Worm (Caenorhabditis elegans) whole organism, L2 larva: ENCODE measurements around the gene srbc-50.

Source experiments
- C34F6.9 ChIP-seq: fragments of 150-350 bp; optimal IDR thresholded peaks from 2 replicates; lab custom pipeline; 2014; ENCODE audit warnings: missing biosample characterization, missing genetic modification characterization
- F13H6.1 ChIP-seq: sonication (generic microtip); optimal IDR thresholded peaks from 2 replicates; lab custom pipeline; 2016; ENCODE audit warnings: missing genetic modification characterization, missing compliant biosample characterization
- R02D3.7 ChIP-seq: fragments of 150-350 bp; optimal IDR thresholded peaks from 2 replicates; lab custom pipeline; 2014; ENCODE audit warnings: missing biosample characterization, missing genetic modification characterization
- ZK546.5 ChIP-seq: sonication (generic microtip); optimal IDR thresholded peaks from 2 replicates; lab custom pipeline; 2017; ENCODE audit warnings: missing biosample characterization, missing genetic modification characterization
- aly-2 ChIP-seq: fragments of 150-350 bp; optimal IDR thresholded peaks from 2 replicates; lab custom pipeline; 2014; ENCODE audit warnings: missing biosample characterization, missing genetic modification characterization
- ama-1 ChIP-seq: fragments of 150-350 bp; optimal IDR thresholded peaks from 2 replicates; lab custom pipeline; 2018; ENCODE audit warnings: inconsistent platforms
- blmp-1 ChIP-seq: sonication (generic microtip); optimal IDR thresholded peaks from 2 replicates; lab custom pipeline; 2017; ENCODE audit warnings: missing genetic modification characterization, mild to moderate bottlenecking, missing compliant biosample characterization, antibody characterized with exemption, moderate library complexity; ENCODE audit not compliant: insufficient read depth
- ceh-16 ChIP-seq: fragments of 150-350 bp; optimal IDR thresholded peaks from 2 replicates; lab custom pipeline; 2014; ENCODE audit warnings: missing biosample characterization, missing genetic modification characterization
- elt-1 ChIP-seq: fragments of 150-350 bp; optimal IDR thresholded peaks from 2 replicates; lab custom pipeline; 2014; ENCODE audit warnings: missing biosample characterization, missing genetic modification characterization
- elt-3 ChIP-seq: sonication (generic microtip); optimal IDR thresholded peaks from 2 replicates; lab custom pipeline; 2017; ENCODE audit warnings: missing biosample characterization, missing genetic modification characterization
- fos-1 ChIP-seq: fragments of 150-350 bp; optimal IDR thresholded peaks from 2 replicates; lab custom pipeline; 2014; ENCODE audit warnings: missing biosample characterization, missing genetic modification characterization
- lin-13 ChIP-seq: fragments of 150-350 bp; optimal IDR thresholded peaks from 2 replicates; lab custom pipeline; 2014; ENCODE audit warnings: missing biosample characterization, missing genetic modification reagents, missing genetic modification characterization
- lsy-2 ChIP-seq, 2 experiments: fragments of 150-350 bp in 1 of 2; sonication (generic microtip) in 1 of 2; optimal IDR thresholded peaks; 2 replicates each; lab custom pipeline; 2014 to 2017; ENCODE audit warnings: missing biosample characterization in 2 of 2, missing genetic modification characterization in 2 of 2
- mab-5 ChIP-seq: fragments of 150-350 bp; optimal IDR thresholded peaks from 2 replicates; lab custom pipeline; 2014; ENCODE audit warnings: missing biosample characterization, missing genetic modification characterization
- mbf-1 ChIP-seq: sonication (generic microtip); optimal IDR thresholded peaks from 2 replicates; lab custom pipeline; 2017; ENCODE audit warnings: missing biosample characterization, missing genetic modification characterization
- mdl-1 ChIP-seq, 2 experiments: fragments of 150-350 bp in 1 of 2; sonication (generic microtip) in 1 of 2; optimal IDR thresholded peaks; 2 replicates each; lab custom pipeline; 2017; ENCODE audit warnings: missing biosample characterization in 2 of 2, missing genetic modification characterization in 2 of 2
- nhr-10 ChIP-seq: sonication (generic microtip); optimal IDR thresholded peaks from 2 replicates; lab custom pipeline; 2017; ENCODE audit warnings: missing biosample characterization, missing genetic modification characterization
- nhr-11 ChIP-seq: fragments of 150-350 bp; optimal IDR thresholded peaks from 2 replicates; lab custom pipeline; 2014; ENCODE audit warnings: missing biosample characterization, missing genetic modification characterization
- nhr-129 ChIP-seq: fragments of 150-350 bp; optimal IDR thresholded peaks from 2 replicates; lab custom pipeline; 2014; ENCODE audit warnings: missing biosample characterization, missing genetic modification characterization
- nhr-21 ChIP-seq: fragments of 150-350 bp; optimal IDR thresholded peaks from 2 replicates; lab custom pipeline; 2014; ENCODE audit warnings: missing biosample characterization, missing genetic modification characterization
- nhr-23 ChIP-seq: fragments of 150-350 bp; optimal IDR thresholded peaks from 2 replicates; lab custom pipeline; 2014; ENCODE audit warnings: missing biosample characterization, missing genetic modification reagents, missing genetic modification characterization
- nhr-237 ChIP-seq: fragments of 150-350 bp; optimal IDR thresholded peaks from 2 replicates; lab custom pipeline; 2014; ENCODE audit warnings: missing biosample characterization, missing genetic modification characterization
- nhr-25 ChIP-seq: fragments of 150-350 bp; sonication (generic microtip); optimal IDR thresholded peaks from 3 replicates; lab custom pipeline; 2014; ENCODE audit warnings: missing biosample characterization, missing genetic modification characterization
- nhr-6 ChIP-seq: fragments of 150-350 bp; optimal IDR thresholded peaks from 2 replicates; lab custom pipeline; 2014; ENCODE audit warnings: missing biosample characterization, missing genetic modification characterization
- peb-1 ChIP-seq: fragments of 150-350 bp; optimal IDR thresholded peaks from 2 replicates; lab custom pipeline; 2014; ENCODE audit warnings: missing biosample characterization, missing genetic modification characterization
- sem-4 ChIP-seq: fragments of 150-350 bp; optimal IDR thresholded peaks from 2 replicates; lab custom pipeline; 2014; ENCODE audit warnings: missing biosample characterization, missing genetic modification reagents, missing genetic modification characterization
- snpc-4 ChIP-seq: fragments of 150-350 bp; optimal IDR thresholded peaks from 2 replicates; lab custom pipeline; 2014; ENCODE audit warnings: missing biosample characterization, missing genetic modification characterization
- unc-39 ChIP-seq: fragments of 150-350 bp; optimal IDR thresholded peaks from 2 replicates; lab custom pipeline; 2014; ENCODE audit warnings: missing biosample characterization, missing genetic modification characterization
- unc-55 ChIP-seq: fragments of 150-350 bp; sonication (generic microtip); optimal IDR thresholded peaks from 3 replicates; lab custom pipeline; 2014; ENCODE audit warnings: missing biosample characterization, missing genetic modification reagents, missing genetic modification characterization
- unc-62 ChIP-seq: fragments of 150-350 bp; optimal IDR thresholded peaks from 2 replicates; lab custom pipeline; 2014; ENCODE audit warnings: missing biosample characterization, missing genetic modification reagents, missing genetic modification characterization
- ztf-1 ChIP-seq: fragments of 200-800 bp; sonication (Bioruptor generic); conservative IDR thresholded peaks from 2 replicates; pipeline ENCODE4 v1.3.6; 2022; ENCODE audit warnings: missing genetic modification characterization, missing compliant biosample characterization

srbc-50 gene

DNA sequence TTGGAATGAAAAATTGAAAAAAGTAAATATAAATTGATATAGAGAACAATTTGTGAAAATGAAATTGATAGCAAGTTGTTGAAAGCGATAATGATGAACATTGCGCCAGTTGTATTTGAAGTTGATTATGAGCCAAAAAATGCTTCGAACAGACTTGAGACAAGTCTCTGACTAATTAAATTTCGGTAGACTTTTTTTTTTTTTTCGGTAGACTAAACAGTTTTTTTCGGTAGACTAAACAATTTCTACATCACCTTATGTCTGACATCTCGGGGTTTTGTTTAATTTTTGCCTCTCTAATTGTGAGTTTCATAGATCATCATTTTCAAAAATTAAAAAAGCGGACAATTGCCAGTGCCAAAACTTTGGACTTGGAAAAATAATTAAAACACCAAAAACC lies 8.9 kb upstream of the srbc-50 start, which contains the start of gene srbc-54:
Gene srbc-54, minus strand, starts transcription at position 101 of the 400 bp plus-strand sequence.
- no peak for TF ChIP-seq peb-1 (tag; lab: Kevin White, UChicago)
- no peak for TF ChIP-seq unc-62 (GFP tag; lab: Kevin White, UChicago)
- no peak for TF ChIP-seq lsy-2 (tag; optimal IDR thresholded peaks at IDR 0.05; lab: Kevin White, UChicago)
- no peak for TF ChIP-seq ZK546.5 (tag; lab: Kevin White, UChicago)
- TF ChIP-seq C34F6.9 (tag; lab: Kevin White, UChicago): no peak
- no peak for TF ChIP-seq sem-4 (tag; lab: Kevin White, UChicago)
- TF ChIP-seq, all 48 proteins: peak for 0

DNA sequence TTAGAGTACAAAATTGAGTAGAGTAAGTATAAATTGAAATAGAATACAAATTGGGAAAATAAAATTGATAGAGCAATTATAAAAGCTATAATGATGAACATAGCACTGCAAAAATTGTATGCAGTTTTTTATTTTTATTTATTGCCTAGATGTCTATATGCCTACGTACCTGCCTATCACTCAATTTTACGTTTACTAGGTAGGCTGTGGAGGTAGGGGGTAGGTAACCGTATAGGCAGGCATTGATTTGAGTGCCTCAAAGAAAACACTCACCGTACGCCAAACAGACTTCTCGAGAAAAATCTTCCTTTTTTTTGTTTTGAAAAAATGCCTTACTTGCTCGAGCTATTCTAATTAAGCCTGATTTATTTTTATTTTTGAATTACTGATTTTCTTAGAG lies 6.8 kb upstream of the srbc-50 start, which contains the start of gene srbc-56:
Gene srbc-56, minus strand, starts transcription at position 101 of the 400 bp plus-strand sequence.
- TF ChIP-seq unc-39 (tag; lab: Kevin White, UChicago): no peak
- no peak for TF ChIP-seq unc-55 (GFP tag; lab: Kevin White, UChicago)
- TF ChIP-seq snpc-4 (tag; lab: Kevin White, UChicago): no peak
- TF ChIP-seq ama-1 (lab: Kevin White, UChicago): no peak
- no peak for TF ChIP-seq lin-13 (GFP tag; lab: Kevin White, UChicago)
- no peak for TF ChIP-seq ceh-16 (tag; lab: Kevin White, UChicago)
- no peak for TF ChIP-seq nhr-21 (tag; lab: Kevin White, UChicago)
- no peak for TF ChIP-seq nhr-6
- TF ChIP-seq elt-3 (tag; lab: Kevin White, UChicago): no peak
- no peak for TF ChIP-seq nhr-25 (tag; lab: Kevin White, UChicago)
- TF ChIP-seq elt-1 (tag; lab: Kevin White, UChicago): no peak
- no peak for TF ChIP-seq unc-62 (GFP tag; lab: Kevin White, UChicago)

DNA sequence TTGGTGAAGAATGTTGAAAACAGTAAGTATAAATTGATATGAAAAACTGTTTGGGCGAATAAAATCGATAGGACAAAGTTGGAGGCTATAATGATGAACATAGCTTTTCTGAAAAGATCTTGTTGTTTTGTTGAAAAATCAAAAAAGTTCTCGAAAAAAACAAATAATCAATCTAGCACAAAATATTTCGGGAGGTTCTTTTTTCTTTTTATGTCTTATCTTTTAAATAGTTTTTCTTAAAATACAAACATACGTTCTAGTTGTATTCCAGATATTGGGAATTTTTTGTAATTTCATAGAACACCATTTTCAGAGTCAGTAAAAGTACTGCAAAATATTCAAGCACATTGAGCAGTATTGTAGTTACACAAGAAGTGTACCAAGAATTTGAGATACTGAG lies 5.1 kb upstream of the srbc-50 start, which contains the start of gene srbc-55:
Gene srbc-55, minus strand, starts transcription at position 101 of the 400 bp plus-strand sequence.
- TF ChIP-seq fos-1 (tag; lab: Kevin White, UChicago) (no peak), unc-39 (tag; lab: Kevin White, UChicago) (no peak), F13H6.1 (no peak), nhr-11 (tag; lab: Kevin White, UChicago) (no peak), elt-1 (tag; lab: Kevin White, UChicago) (no peak), blmp-1 (no peak), nhr-25 (tag; lab: Kevin White, UChicago) (no peak)

DNA sequence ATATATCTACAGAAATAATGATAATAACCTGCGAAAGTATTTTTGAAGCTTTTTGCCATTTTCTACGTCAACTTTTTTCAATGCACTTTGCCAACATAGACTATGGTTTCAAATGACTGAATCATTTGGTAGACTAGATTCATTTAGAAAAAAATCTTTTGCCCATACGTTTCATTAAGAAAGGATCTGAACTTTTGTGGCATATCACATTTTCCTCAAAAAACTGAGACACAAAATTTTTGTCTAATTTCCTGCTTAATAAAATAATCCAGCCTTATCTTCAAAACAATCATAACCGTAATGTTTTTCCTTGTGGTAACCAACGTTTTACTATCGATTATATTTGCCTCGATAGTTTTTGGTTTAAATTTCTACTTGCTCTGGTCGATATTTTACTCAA lies 1.3 kb upstream of the srbc-50 start, which contains the start of gene srbc-51:
Gene srbc-51, plus strand, starts transcription at position 301 of the 400 bp plus-strand sequence.
- TF ChIP-seq mbf-1 (tag; lab: Kevin White, UChicago) (no peak), nhr-23 (no peak), unc-55 (GFP tag; lab: Kevin White, UChicago) (no peak), nhr-237 (tag; lab: Kevin White, UChicago) (no peak), fos-1 (tag; lab: Kevin White, UChicago) (no peak), nhr-129 (tag; lab: Kevin White, UChicago) (no peak), mdl-1 (tag; optimal IDR thresholded peaks at IDR 0.05; lab: Kevin White, UChicago) (no peak), aly-2 (tag; lab: Kevin White, UChicago) (no peak), ztf-1 (GFP tag; lab: Robert Waterston, UW) (no peak), snpc-4 (tag; lab: Kevin White, UChicago) (no peak), ama-1 (lab: Kevin White, UChicago) (no peak), elt-3 (tag; lab: Kevin White, UChicago) (no peak), lin-13 (GFP tag; lab: Kevin White, UChicago) (no peak), elt-1 (tag; lab: Kevin White, UChicago) (no peak), nhr-10 (tag; lab: Kevin White, UChicago) (no peak)
- TF ChIP-seq, all 48 proteins: peak for 0

DNA sequence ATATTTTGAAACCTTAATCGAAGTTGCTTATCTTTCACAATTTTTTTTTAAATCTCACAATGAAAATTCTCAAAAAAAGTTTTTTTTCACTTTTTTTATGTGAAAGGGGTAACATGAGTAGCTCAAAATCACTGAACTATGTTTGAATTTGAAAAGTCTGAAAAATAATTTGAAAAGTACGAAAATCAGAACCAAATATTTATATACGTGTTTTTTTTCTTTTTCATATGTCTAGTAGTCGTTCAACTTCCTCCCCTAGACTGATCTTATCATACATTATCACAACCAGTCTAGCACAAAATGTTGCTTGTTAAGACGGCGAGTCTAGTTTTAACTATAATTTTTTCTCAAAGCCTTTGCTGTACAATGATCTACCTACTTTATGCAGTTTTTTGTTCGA lies 3.4 kb downstream of the srbc-50 start, which contains the start of gene srbc-49:
Gene srbc-49, plus strand, starts transcription at position 301 of the 400 bp plus-strand sequence.
- no peak for TF ChIP-seq ama-1 (lab: Kevin White, UChicago)
- no peak for TF ChIP-seq mab-5
- TF ChIP-seq sem-4 (tag; lab: Kevin White, UChicago): no peak
- no peak for TF ChIP-seq fos-1 (tag; lab: Kevin White, UChicago)
- TF ChIP-seq ceh-16 (tag; lab: Kevin White, UChicago): no peak
- no peak for TF ChIP-seq nhr-23
- TF ChIP-seq lsy-2 (tag; optimal IDR thresholded peaks at IDR 0.05; lab: Kevin White, UChicago): no peak

DNA sequence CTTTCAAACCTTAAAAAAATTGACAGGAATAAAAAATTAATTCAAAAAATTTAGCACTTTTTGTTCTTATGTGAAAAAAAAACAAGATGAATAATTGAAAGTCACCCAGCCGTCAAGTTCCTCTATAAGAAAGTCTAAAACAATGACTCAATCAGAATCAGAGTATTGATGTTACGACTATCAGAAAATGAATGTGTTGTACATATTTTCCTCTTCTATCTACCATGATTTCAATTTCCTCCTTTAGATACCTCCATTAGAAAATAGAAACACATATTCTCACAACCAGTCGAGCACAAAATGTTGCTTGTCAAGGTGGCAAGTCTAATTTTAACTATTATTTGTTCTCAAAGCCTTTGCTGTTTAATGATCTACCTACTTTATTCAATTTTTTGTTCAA lies 4.8 kb downstream of the srbc-50 start, which contains the start of gene srbc-48:
Gene srbc-48, plus strand, starts transcription at position 301 of the 400 bp plus-strand sequence.
- TF ChIP-seq elt-1 (tag; lab: Kevin White, UChicago) (no peak), lin-13 (GFP tag; lab: Kevin White, UChicago) (no peak), R02D3.7 (tag; lab: Kevin White, UChicago) (no peak)
